Fruit fly (Drosophila melanogaster): Measurements from ENCODE around the gene CG10970.

The CG10970 gene

dm6 chrX:9064029-9064428 lies 7.2 kb downstream of the CG10970 start:
- TF ChIP-seq CG8478 (optimal IDR thresholded peaks at IDR 0.05) (no peak), CTCF (optimal IDR thresholded peaks at IDR 0.05) (no peak)

dm6 chrX:9063425-9063824 lies 7.8 kb downstream of the CG10970 start:
- TF ChIP-seq CG8478 (optimal IDR thresholded peaks at IDR 0.05) = no peak
- no peak for TF ChIP-seq CTCF (optimal IDR thresholded peaks at IDR 0.05)

dm6 chrX:9062665-9063064 lies 8.5 kb downstream of the CG10970 start:
- TF ChIP-seq CG8478 (optimal IDR thresholded peaks at IDR 0.05) (no peak), CTCF (optimal IDR thresholded peaks at IDR 0.05) (no peak)

dm6 chrX:9061299-9061698 lies 9.9 kb downstream of the CG10970 start:
- no peak for TF ChIP-seq CG8478 (optimal IDR thresholded peaks at IDR 0.05)
- TF ChIP-seq CTCF (optimal IDR thresholded peaks at IDR 0.05) = no peak

- TF ChIP-seq CG8478 (optimal IDR thresholded peaks at IDR 0.05) (no peak), CTCF (optimal IDR thresholded peaks at IDR 0.05) (no peak)
Measured at dm6 chrX:9060078-9060477, 11.1 kb downstream of the CG10970 start.

dm6 chrX:9048941-9049340 lies 22.3 kb downstream of the CG10970 start:
- TF ChIP-seq CTCF (optimal IDR thresholded peaks at IDR 0.05) = no peak
- no peak for TF ChIP-seq CG8478 (optimal IDR thresholded peaks at IDR 0.05)

- TF ChIP-seq CTCF (optimal IDR thresholded peaks at IDR 0.05) = no peak
- TF ChIP-seq CG8478 (optimal IDR thresholded peaks at IDR 0.05) = no peak
Measured at dm6 chrX:9048385-9048750, 22.8 kb downstream of the CG10970 start.

- TF ChIP-seq CTCF (optimal IDR thresholded peaks at IDR 0.05) (no peak), CG8478 (optimal IDR thresholded peaks at IDR 0.05) (no peak)
Measured at dm6 chrX:9047725-9048384, 23.4 kb downstream of the CG10970 start.

dm6 chrX:9046986-9047385 lies 24.2 kb downstream of the CG10970 start:
- TF ChIP-seq CG8478 (optimal IDR thresholded peaks at IDR 0.05) (no peak), CTCF (optimal IDR thresholded peaks at IDR 0.05) (no peak)

dm6 chrX:9046383-9046941 lies 24.7 kb downstream of the CG10970 start:
- TF ChIP-seq CG8478 (optimal IDR thresholded peaks at IDR 0.05) = no peak

dm6 chrX:9044857-9045256 lies 26.4 kb downstream of the CG10970 start:
- TF ChIP-seq CG8478 (optimal IDR thresholded peaks at IDR 0.05) = no peak
- TF ChIP-seq CTCF (optimal IDR thresholded peaks at IDR 0.05) = no peak

dm6 chrX:9043711-9044505 lies 27.3 kb downstream of the CG10970 start:
- TF ChIP-seq CTCF (optimal IDR thresholded peaks at IDR 0.05) (no peak), CG8478 (optimal IDR thresholded peaks at IDR 0.05) (no peak)

- TF ChIP-seq CG8478 (optimal IDR thresholded peaks at IDR 0.05) (no peak), CTCF (optimal IDR thresholded peaks at IDR 0.05) (peak; percentile 43 to 76)
Measured at dm6 chrX:9042457-9043045, 28.7 kb downstream of the CG10970 start.

dm6 chrX:9041789-9042456 lies 29.3 kb downstream of the CG10970 start:
- no peak for TF ChIP-seq CTCF (optimal IDR thresholded peaks at IDR 0.05)
- TF ChIP-seq CG8478 (optimal IDR thresholded peaks at IDR 0.05) = no peak

- TF ChIP-seq CG8478 (optimal IDR thresholded peaks at IDR 0.05) = no peak
- peak; percentile 42 to 61 for TF ChIP-seq CTCF (optimal IDR thresholded peaks at IDR 0.05)
Measured at dm6 chrX:9040855-9041254, 30.4 kb downstream of the CG10970 start.

All from S2 (cell line).